Worm (Caenorhabditis elegans): ENCODE results near the gene tmem-258.

tmem-258 gene

DNA sequence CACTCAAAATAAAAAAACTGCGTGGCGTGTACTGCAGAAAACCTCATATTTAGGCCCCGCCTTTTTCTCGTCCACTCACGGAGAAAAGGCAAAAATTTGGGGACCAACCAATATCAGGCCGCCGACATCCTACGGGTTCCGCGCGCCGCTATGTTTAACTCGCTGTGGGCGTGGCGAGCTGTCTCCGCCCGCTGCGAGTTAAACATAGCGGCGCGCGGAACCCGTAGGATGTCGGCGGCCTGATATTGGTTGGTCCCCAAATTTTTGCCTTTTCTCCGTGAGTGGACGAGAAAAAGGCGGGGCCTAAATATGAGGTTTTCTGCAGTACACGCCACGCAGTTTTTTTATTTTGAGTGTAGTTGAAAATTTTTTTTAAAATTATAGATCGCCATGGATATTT, at the start of gene tmem-258:
Gene tmem-258, plus strand, starts transcription at position 385 of the 400 bp plus-strand sequence.
- TF ChIP-seq hmg-1.2 (GFP tag; IDR thresholded peaks at IDR 0.05) (peak; percentile 43), madf-6 (GFP tag; IDR thresholded peaks at IDR 0.05) (peak; percentile 36), snpc-3.4 (tag; optimal IDR thresholded peaks at IDR 0.05) (peak; percentile 43), snpc-4 (GFP tag; optimal IDR thresholded peaks at IDR 0.05) (peak; percentile 82), snpc-4 (tag; optimal IDR thresholded peaks at IDR 0.05) (peak in 3 of 4 experiments; percentile 88 to 95 (median 94)), snpc-1.1 (tag; optimal IDR thresholded peaks at IDR 0.05; ENCODE audit: insufficient read depth) (peak; percentile 88), ekl-4 (GFP tag; IDR thresholded peaks at IDR 0.05) (peak; percentile 5; the same call in 1 of the 2 replicates)

- TF ChIP-seq athp-1 (tag; optimal IDR thresholded peaks at IDR 0.05), result no peak
- no peak for TF ChIP-seq Y79H2A.3 (GFP tag; conservative IDR thresholded peaks at IDR 0.05)
- no peak for TF ChIP-seq lin-54 (GFP tag; optimal IDR thresholded peaks at IDR 0.05)
- no peak for TF ChIP-seq egl-18 (GFP tag; IDR thresholded peaks at IDR 0.05)
- TF ChIP-seq hsf-1 (GFP tag; IDR thresholded peaks at IDR 0.05), result no peak
- no peak for TF ChIP-seq egrh-3 (GFP tag; IDR thresholded peaks at IDR 0.05)
- no peak for TF ChIP-seq let-526 (GFP tag; IDR thresholded peaks at IDR 0.05)
- no peak for TF ChIP-seq ztf-6 (GFP tag; IDR thresholded peaks at IDR 0.05)
- TF ChIP-seq mxl-1 (tag; optimal IDR thresholded peaks at IDR 0.05), result no peak
- no peak for TF ChIP-seq zfh-2 (GFP tag; conservative IDR thresholded peaks at IDR 0.05)
- TF ChIP-seq nfyb-1 (GFP tag; IDR thresholded peaks at IDR 0.05), result no peak
- no peak for TF ChIP-seq ets-4 (GFP tag; optimal IDR thresholded peaks at IDR 0.05)
These were observed 47.1 kb upstream of the tmem-258 start, which contains the start of gene C33G8.13 for ce11 chrV:7015872-7016271. TSS of gene C33G8.13 (minus strand) at chrV:7015972.

DNA sequence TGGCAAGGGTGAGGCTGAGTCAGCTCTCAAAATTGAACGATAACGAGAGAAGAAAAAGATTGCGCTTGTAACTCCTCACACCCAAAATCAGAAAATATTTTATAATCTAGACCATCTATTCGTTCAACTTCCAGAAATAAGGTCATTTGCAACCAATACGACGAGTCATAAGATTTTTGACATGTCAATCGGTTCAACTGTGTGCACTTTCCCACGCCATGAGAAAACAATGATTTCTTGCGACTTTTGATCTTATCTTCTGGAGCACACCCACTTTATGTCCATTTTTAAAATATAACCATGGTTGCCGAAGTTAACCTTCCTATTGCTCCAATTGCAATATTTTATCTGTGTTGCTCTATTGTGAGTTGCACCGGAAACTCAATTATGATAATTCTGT, 45.9 kb upstream of the tmem-258 start, which contains the start of gene srsx-32:
Gene srsx-32, plus strand, starts transcription at position 301 of the 400 bp plus-strand sequence.
- no peak for TF ChIP-seq tbp1 (GFP tag; optimal IDR thresholded peaks at IDR 0.05)
- no peak for TF ChIP-seq lin-26 (GFP tag; IDR thresholded peaks at IDR 0.05)
- TF ChIP-seq atf-7 (tag; optimal IDR thresholded peaks at IDR 0.05), result no peak

DNA sequence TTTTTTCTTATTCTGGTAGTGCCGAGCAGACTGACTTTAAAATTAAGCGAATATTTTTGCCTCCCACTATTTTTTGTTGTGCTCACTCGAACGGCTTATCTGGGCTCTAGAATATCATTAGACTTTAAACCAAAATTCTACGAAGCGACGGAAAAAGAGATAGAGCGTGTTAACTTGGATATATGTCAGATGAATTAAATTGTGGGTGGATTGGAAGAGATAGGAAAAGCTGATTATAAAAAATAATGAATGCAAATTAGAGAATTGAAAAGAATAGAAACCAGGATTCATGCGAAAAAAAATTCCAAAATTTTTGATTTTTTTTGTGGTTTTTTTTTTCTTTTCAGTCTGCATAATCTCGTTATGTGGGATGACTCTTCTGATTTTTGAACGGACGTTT, 41.2 kb upstream of the tmem-258 start, which contains the start of gene F20A1.4:
Gene F20A1.4, minus strand, starts transcription at position 101 of the 400 bp plus-strand sequence.
- TF ChIP-seq ccch-3 (GFP tag; optimal IDR thresholded peaks at IDR 0.05) (no peak), fkh-3 (tag; optimal IDR thresholded peaks at IDR 0.05) (no peak), dox-1 (GFP tag; IDR thresholded peaks at IDR 0.05) (no peak)

- TF ChIP-seq die-1 (tag; optimal IDR thresholded peaks at IDR 0.05) (no peak), ztf-3 (GFP tag; optimal IDR thresholded peaks at IDR 0.05) (no peak), lsy-27 (tag; optimal IDR thresholded peaks at IDR 0.05; ENCODE audit: borderline replicate concordance, insufficient read depth) (no peak), gei-17 (GFP tag; optimal IDR thresholded peaks at IDR 0.05) (no peak), rec-8 (tag; optimal IDR thresholded peaks at IDR 0.05) (no peak), nfya-1 (tag; optimal IDR thresholded peaks at IDR 0.05; ENCODE audit: borderline replicate concordance, insufficient read depth) (no peak), C06A6.2 (GFP tag; conservative IDR thresholded peaks at IDR 0.05) (no peak), attf-3 (GFP tag; conservative IDR thresholded peaks at IDR 0.05) (no peak), dpff-1 (tag; optimal IDR thresholded peaks at IDR 0.05) (no peak), F57A8.1 (GFP tag; optimal IDR thresholded peaks at IDR 0.05) (no peak), F52B5.7 (tag; optimal IDR thresholded peaks at IDR 0.05) (no peak), repo-1 (tag; optimal IDR thresholded peaks at IDR 0.05) (no peak), B0261.1 (tag; optimal IDR thresholded peaks at IDR 0.05) (no peak), lin-26 (GFP tag; IDR thresholded peaks at IDR 0.05) (no peak), ets-4 (GFP tag; optimal IDR thresholded peaks at IDR 0.05) (no peak), madf-3 (GFP tag; IDR thresholded peaks at IDR 0.05) (no peak), madf-8 (GFP tag; conservative IDR thresholded peaks at IDR 0.05) (no peak), K12H6.12 (tag; optimal IDR thresholded peaks at IDR 0.05) (no peak), F10E7.11 (tag; optimal IDR thresholded peaks at IDR 0.05) (no peak), ztf-28 (GFP tag; IDR thresholded peaks at IDR 0.05) (no peak)
These were observed 40.0 kb upstream of the tmem-258 start for ce11 chrV:7022981-7023380.
